Worm (Caenorhabditis elegans): ENCODE results near the gene luc-7L3.

- no peak for TF ChIP-seq ama-1 (optimal IDR thresholded peaks at IDR 0.05)
- no peak for TF ChIP-seq pes-1 (GFP tag; IDR thresholded peaks at IDR 0.05)
- no peak for TF ChIP-seq hmbx-1 (tag; optimal IDR thresholded peaks at IDR 0.05)
- TF ChIP-seq sea-1 (GFP tag; conservative IDR thresholded peaks at IDR 0.05), result no peak
Measured at ce11 chrII:55204-55603, 42.6 kb downstream of the luc-7L3 start, which contains the start of gene tre-5.

Data from whole organism, early embryonic.